Fruit fly (Drosophila melanogaster) whole organism, embryonic: ENCODE data around the gene CG10809.
A peak's percentile ranks its signal among the peaks of the same experiment; 100 is the strongest.

Experiments used
- Ada2b ChIP-seq: fragments of 200-800 bp; sonication (Bioruptor generic); IDR thresholded peaks from 2 replicates; pipeline ENCODE4 v1.3.6; 2022; ENCODE audit warnings: missing biosample characterization, missing genetic modification characterization
- CG11504 ChIP-seq: fragments of 200-800 bp; sonication (Bioruptor generic); optimal IDR thresholded peaks from 3 replicates; lab custom pipeline; 2019; ENCODE audit warnings: missing biosample characterization, mild to moderate bottlenecking, missing genetic modification characterization, moderate library complexity
- CG11695 ChIP-seq: fragments of 200-800 bp; sonication (Bioruptor generic); IDR thresholded peaks from 3 replicates; pipeline ENCODE4 v1.3.6; 2022; ENCODE audit warnings: missing biosample characterization, missing genetic modification characterization
- CG12299 ChIP-seq: fragments of 200-800 bp; sonication (Bioruptor generic); optimal IDR thresholded peaks from 2 replicates; lab custom pipeline; 2018; ENCODE audit warnings: missing biosample characterization, mild to moderate bottlenecking, missing genetic modification characterization
- CG2199 ChIP-seq: fragments of 200-800 bp; sonication (Bioruptor generic); IDR thresholded peaks from 3 replicates; pipeline ENCODE4 v1.3.6; 2022; ENCODE audit warnings: missing biosample characterization, missing genetic modification characterization
- CG3163 ChIP-seq: fragments of 200-800 bp; sonication (Bioruptor generic); optimal IDR thresholded peaks from 3 replicates; lab custom pipeline; 2016; ENCODE audit warnings: missing biosample characterization, missing genetic modification characterization
- CG34224 ChIP-seq: fragments of 200-800 bp; sonication (Bioruptor generic); IDR thresholded peaks from 3 replicates; pipeline ENCODE4 v1.3.6; 2022; ENCODE audit warnings: missing biosample characterization, missing genetic modification characterization; ENCODE audit not compliant: partially characterized antibody
- CG42726 ChIP-seq: fragments of 200-800 bp; sonication (Bioruptor generic); IDR thresholded peaks from 2 replicates; pipeline ENCODE4 v1.3.6; 2022; ENCODE audit warnings: missing biosample characterization, missing genetic modification characterization; ENCODE audit not compliant: partially characterized antibody
- CG8281 ChIP-seq: fragments of 200-800 bp; sonication (Bioruptor generic); optimal IDR thresholded peaks from 2 replicates; lab custom pipeline; 2018; ENCODE audit warnings: missing biosample characterization, mild to moderate bottlenecking, missing genetic modification characterization, moderate library complexity
- CG8388 ChIP-seq: fragments of 200-800 bp; sonication (Bioruptor generic); optimal IDR thresholded peaks from 2 replicates; lab custom pipeline; 2019; ENCODE audit warnings: missing biosample characterization, mild to moderate bottlenecking, missing genetic modification characterization, moderate library complexity
- Ets65A ChIP-seq: fragments of 200-800 bp; sonication (Bioruptor generic); peaks from one replicate; lab custom pipeline; 2016; ENCODE audit warnings: missing biosample characterization, missing genetic modification characterization
- H2.0 ChIP-seq: fragments of 200-800 bp; sonication (Bioruptor generic); IDR thresholded peaks from 2 replicates; pipeline ENCODE4 v1.3.6; 2022; ENCODE audit warnings: missing biosample characterization, missing genetic modification characterization
- Hey ChIP-seq: fragments of 200-800 bp; sonication (Bioruptor generic); optimal IDR thresholded peaks from 3 replicates; lab custom pipeline; 2018; ENCODE audit warnings: missing biosample characterization, mild to moderate bottlenecking, missing genetic modification characterization
- Hr78 ChIP-seq, 2 experiments: fragments of 200-800 bp in 1 of 2; fragments of >200 bp in 1 of 2; sonication (Bioruptor generic) in 1 of 2; optimal IDR thresholded peaks; 2 replicates each; lab custom pipeline; 2017 to 2019; ENCODE audit warnings: missing biosample characterization in 2 of 2, missing genetic modification characterization in 2 of 2, mild to moderate bottlenecking in 1 of 2, moderate library complexity in 1 of 2
- Kr ChIP-seq: fragments of 200-800 bp; sonication (Bioruptor generic); optimal IDR thresholded peaks from 2 replicates; lab custom pipeline; 2017; ENCODE audit warnings: missing biosample characterization, mild to moderate bottlenecking, missing genetic modification characterization
- MESR4 ChIP-seq: fragments of 200-800 bp; sonication (Bioruptor generic); optimal IDR thresholded peaks from 2 replicates; lab custom pipeline; 2018; ENCODE audit warnings: missing biosample characterization, mild to moderate bottlenecking, missing genetic modification characterization, moderate library complexity
- Med ChIP-seq: fragments of 200-800 bp; sonication (Bioruptor generic); peaks from one replicate; lab custom pipeline; 2016; ENCODE audit warnings: missing biosample characterization, missing genetic modification characterization, mild to moderate bottlenecking, inconsistent platforms, moderate library complexity
- Sin3A ChIP-seq: fragments of >200 bp; optimal IDR thresholded peaks from 2 replicates; lab custom pipeline; 2018
- Sox102F ChIP-seq: fragments of 200-800 bp; sonication (Bioruptor generic); optimal IDR thresholded peaks from 2 replicates; lab custom pipeline; 2018; ENCODE audit warnings: missing biosample characterization, mild to moderate bottlenecking, missing genetic modification characterization, moderate library complexity
- TFAM ChIP-seq: fragments of 200-800 bp; sonication (Bioruptor generic); optimal IDR thresholded peaks from 2 replicates; lab custom pipeline; 2017; ENCODE audit warnings: missing biosample characterization, missing genetic modification characterization, inconsistent platforms
- Vsx1 ChIP-seq: fragments of 200-800 bp; sonication (Bioruptor generic); optimal IDR thresholded peaks from 2 replicates; lab custom pipeline; 2017; ENCODE audit warnings: missing biosample characterization, mild to moderate bottlenecking, missing genetic modification characterization, missing genetic modification reagents
- bcd ChIP-seq: fragments of 200-800 bp; sonication (Bioruptor generic); optimal IDR thresholded peaks from 2 replicates; lab custom pipeline; 2017; ENCODE audit warnings: missing biosample characterization, mild to moderate bottlenecking, missing genetic modification characterization
- bsh ChIP-seq, 2 experiments: fragments of 200-800 bp; sonication (Bioruptor generic); optimal IDR thresholded peaks; 2 replicates each; lab custom pipeline; 2017 to 2018; ENCODE audit warnings: mild to moderate bottlenecking in 2 of 2, missing biosample characterization in 2 of 2, missing genetic modification characterization in 2 of 2, moderate library complexity in 1 of 2
- chinmo ChIP-seq: fragments of 200-800 bp; sonication (Bioruptor generic); IDR thresholded peaks from 4 replicates; pipeline ENCODE4 v1.3.6; 2022; ENCODE audit warnings: missing biosample characterization, missing genetic modification characterization; ENCODE audit not compliant: partially characterized antibody
- crol ChIP-seq: fragments of 200-800 bp; sonication (Bioruptor generic); IDR thresholded peaks from 2 replicates; pipeline ENCODE4 v1.3.6; 2022; ENCODE audit warnings: missing biosample characterization, missing genetic modification characterization
- eve ChIP-seq, 2 experiments: fragments of >200 bp; optimal IDR thresholded peaks; 2 replicates each; lab custom pipeline; 2017; ENCODE audit warnings: missing biosample characterization in 2 of 2, missing genetic modification characterization in 2 of 2
- gem ChIP-seq: fragments of 200-800 bp; sonication (Bioruptor generic); optimal IDR thresholded peaks from 2 replicates; lab custom pipeline; 2019; ENCODE audit warnings: missing biosample characterization, mild to moderate bottlenecking, missing genetic modification characterization, moderate library complexity
- ham ChIP-seq: fragments of 200-800 bp; sonication (Bioruptor generic); IDR thresholded peaks from 2 replicates; pipeline ENCODE4 v1.3.6; 2022; ENCODE audit warnings: missing biosample characterization, missing genetic modification characterization
- hkb ChIP-seq, 2 experiments: fragments of 200-800 bp in 1 of 2; fragments of >200 bp in 1 of 2; sonication (Bioruptor generic) in 1 of 2; IDR thresholded peaks in 1 of 2; optimal IDR thresholded peaks in 1 of 2; 2 replicates each; pipeline versions ENCODE4 v1.3.6 to Lab custom; 2017 to 2022; ENCODE audit warnings: missing biosample characterization in 1 of 2, missing genetic modification characterization in 1 of 2
- inv ChIP-seq: fragments of 200-800 bp; sonication (Bioruptor generic); IDR thresholded peaks from 2 replicates; pipeline ENCODE4 v1.3.6; 2022; ENCODE audit warnings: missing biosample characterization, missing genetic modification characterization; ENCODE audit not compliant: partially characterized antibody
- nom ChIP-seq: fragments of 200-800 bp; sonication (Bioruptor generic); optimal IDR thresholded peaks from 2 replicates; lab custom pipeline; 2017; ENCODE audit warnings: missing biosample characterization, missing genetic modification characterization, mild to moderate bottlenecking, moderate library complexity, missing genetic modification reagents
- oc ChIP-seq: fragments of 200-800 bp; sonication (Bioruptor generic); optimal IDR thresholded peaks from 2 replicates; lab custom pipeline; 2018; ENCODE audit warnings: missing biosample characterization, mild to moderate bottlenecking, missing genetic modification characterization, moderate library complexity
- phol ChIP-seq: fragments of 200-800 bp; sonication (Bioruptor generic); optimal IDR thresholded peaks from 3 replicates; lab custom pipeline; 2018; ENCODE audit warnings: missing biosample characterization, mild to moderate bottlenecking, missing genetic modification characterization, moderate library complexity
- pros ChIP-seq: fragments of 200-800 bp; sonication (Bioruptor generic); optimal IDR thresholded peaks from 3 replicates; lab custom pipeline; 2019; ENCODE audit warnings: missing biosample characterization, mild to moderate bottlenecking, missing genetic modification characterization, moderate library complexity
- sens ChIP-seq: fragments of 200-800 bp; sonication (Bioruptor generic); peaks from one replicate; lab custom pipeline; 2016; ENCODE audit warnings: missing biosample characterization, missing genetic modification characterization
- trh ChIP-seq: fragments of 200-800 bp; sonication (Bioruptor generic); optimal IDR thresholded peaks from 2 replicates; lab custom pipeline; 2016; ENCODE audit warnings: missing biosample characterization, missing genetic modification characterization
- unpg ChIP-seq: fragments of 200-800 bp; sonication (Bioruptor generic); optimal IDR thresholded peaks from 3 replicates; lab custom pipeline; 2018; ENCODE audit warnings: missing biosample characterization, mild to moderate bottlenecking, missing genetic modification characterization, moderate library complexity

CG10809 gene

DNA sequence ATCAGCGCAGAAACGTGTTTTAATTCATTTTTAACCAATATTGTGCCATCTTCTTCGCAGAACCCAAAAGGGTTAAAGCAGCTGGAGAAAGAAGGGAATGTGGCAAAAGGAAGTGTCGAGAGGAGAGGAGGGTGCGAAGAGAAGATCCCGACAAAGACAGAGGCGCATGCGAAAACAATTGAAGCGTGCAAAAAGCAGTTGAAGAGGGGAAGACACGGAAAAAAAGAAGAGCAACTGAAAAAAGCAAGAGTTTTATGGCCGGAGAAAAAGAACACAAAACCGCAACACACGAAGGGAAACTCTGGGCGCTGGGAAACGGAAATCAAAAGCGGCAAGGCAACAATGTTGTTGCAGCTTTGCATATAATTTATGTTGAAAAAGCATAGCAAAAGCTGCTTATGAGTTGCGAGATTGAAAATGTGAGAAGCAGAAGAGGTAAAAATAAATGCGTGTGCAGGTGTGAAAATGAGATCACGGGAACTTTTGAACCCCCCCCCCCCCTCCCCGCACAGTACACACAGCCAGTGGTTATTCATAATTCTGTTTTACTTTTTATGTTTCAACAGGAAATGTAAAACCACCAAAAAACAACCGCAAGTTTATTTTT lies 6.4 kb downstream of the CG10809 start:
- TF ChIP-seq Ada2b (0 out of 2 replicates have a peak, but pooled peaks have one; percentile 15), CG11695 (GFP tag; lab: Robert Waterston, UW) (0 out of 3 replicates have a peak, but pooled peaks have one; percentile 29), CG3163 (GFP tag; lab: Kevin White, UChicago) (no peak), inv (GFP tag; lab: Robert Waterston, UW) (no peak), CG42726 (GFP tag; lab: Robert Waterston, UW) (0 out of 2 replicates have a peak, but pooled peaks have one; percentile 12), ham (GFP tag; lab: Robert Waterston, UW) (no peak), Hey (tag; lab: Kevin White, UChicago) (no peak), CG34224 (GFP tag; lab: Robert Waterston, UW) (no peak), unpg (no peak), nom (GFP tag; lab: Kevin White, UChicago) (peak; percentile 46), oc (tag; lab: Kevin White, UChicago) (peak; percentile 43), Sin3A (lab: Kevin White, UChicago) (no peak), Kr (GFP tag; lab: Kevin White, UChicago) (peak; percentile 47), hkb (optimal IDR thresholded peaks at IDR 0.05; lab: Kevin White, UChicago) (no peak), hkb (GFP tag; IDR thresholded peaks at IDR 0.05; lab: Robert Waterston, UW) (0 out of 2 replicates have a peak, but pooled peaks have one; percentile 31), CG8281 (tag; lab: Kevin White, UChicago) (no peak), CG11504 (tag; lab: Kevin White, UChicago) (peak; percentile 15), eve (GFP tag; optimal IDR thresholded peaks at IDR 0.05; lab: Kevin White, UChicago) (peak in 1 of 2 experiments; percentile 71), Med (GFP tag; lab: Kevin White, UChicago) (peak; percentile 20), CG2199 (0 out of 3 replicates have a peak, but pooled peaks have one; percentile 28), sens (peak; percentile 4), bcd (no peak), Ets65A (GFP tag; lab: Kevin White, UChicago) (peak; percentile 80), TFAM (GFP tag; lab: Kevin White, UChicago) (no peak)

DNA sequence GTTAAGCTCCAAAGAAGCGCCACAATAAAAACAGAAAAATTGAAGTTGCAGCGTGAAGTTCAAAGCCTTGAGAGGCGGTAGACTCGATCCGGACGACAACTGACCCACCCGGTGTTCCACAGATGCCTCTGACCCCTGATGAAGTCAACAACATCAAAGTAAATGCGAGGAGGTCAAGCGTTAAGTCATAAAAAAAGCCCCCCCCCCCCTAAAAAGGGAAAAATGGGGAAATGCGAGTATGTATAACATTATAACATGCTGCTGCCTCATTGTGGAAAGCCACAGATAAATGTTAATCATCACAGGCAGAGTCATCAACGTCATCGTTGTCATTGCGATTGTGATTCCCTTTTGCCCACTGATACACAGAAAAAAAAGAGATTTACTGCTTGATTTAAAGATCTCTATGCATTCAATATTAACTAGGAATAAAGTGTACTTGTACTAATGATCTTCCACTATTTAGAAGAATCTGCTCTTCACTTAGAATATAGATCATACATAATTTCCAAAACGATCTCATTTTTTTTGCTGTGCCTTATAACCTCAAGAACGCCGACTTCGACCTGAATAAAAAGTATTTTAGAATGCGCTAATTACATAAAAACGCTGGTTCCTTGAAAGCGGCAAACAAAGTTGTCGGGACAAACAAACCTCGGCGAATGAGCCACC lies 8.6 kb downstream of the CG10809 start:
- TF ChIP-seq pros (GFP tag; lab: Kevin White, UChicago) = peak; percentile 2
- no peak for TF ChIP-seq trh (GFP tag; lab: Kevin White, UChicago)
- TF ChIP-seq bsh (GFP tag; optimal IDR thresholded peaks at IDR 0.05; lab: Kevin White, UChicago) = peak in 1 of 2 experiments; percentile 12
- no peak for TF ChIP-seq CG12299 (tag; lab: Kevin White, UChicago)
- peak; percentile 9 for TF ChIP-seq CG11504 (tag; lab: Kevin White, UChicago)
- TF ChIP-seq sens = peak; percentile 80
- TF ChIP-seq H2.0 (GFP tag; lab: Robert Waterston, UW) = 0 out of 2 replicates have a peak, but pooled peaks have one; percentile 6
- no peak for TF ChIP-seq MESR4
- peak; percentile 17 for TF ChIP-seq Sox102F (GFP tag; lab: Kevin White, UChicago)
- TF ChIP-seq chinmo (GFP tag; lab: Robert Waterston, UW) = 0 out of 4 replicates have a peak, but pooled peaks have one; percentile 25
- no peak for TF ChIP-seq CG8388
- TF ChIP-seq phol (tag; lab: Kevin White, UChicago) = peak; percentile 7
- no peak for TF ChIP-seq Vsx1 (GFP tag; lab: Kevin White, UChicago)
- TF ChIP-seq gem (tag; lab: Kevin White, UChicago) = peak; percentile 12
- peak; percentile 52; the same call in 1 of the 2 replicates for TF ChIP-seq crol (GFP tag; lab: Robert Waterston, UW)
- TF ChIP-seq Hr78 (GFP tag; optimal IDR thresholded peaks at IDR 0.05; lab: Kevin White, UChicago) = peak in 1 of 2 experiments; percentile 81
- peak; percentile 36 for TF ChIP-seq Med (GFP tag; lab: Kevin White, UChicago)
